Fruit fly (Drosophila melanogaster) whole organism, prepupa: ENCODE measurements around the gene CecA2.

ENCODE experiments used
- CG10631 ChIP-seq: fragments of 200-800 bp; sonication (Bioruptor generic); optimal IDR thresholded peaks from 2 replicates; lab custom pipeline; 2016; ENCODE audit warnings: missing biosample characterization, missing genetic modification characterization
- CG10669 ChIP-seq: fragments of 200-800 bp; sonication (Bioruptor generic); optimal IDR thresholded peaks from 3 replicates; lab custom pipeline; 2018; ENCODE audit warnings: missing biosample characterization, mild to moderate bottlenecking, missing genetic modification characterization, moderate library complexity
- CG11294 ChIP-seq: fragments of 200-800 bp; sonication (Bioruptor generic); IDR thresholded peaks from 2 replicates; pipeline ENCODE4 v1.3.6; 2022; ENCODE audit warnings: missing biosample characterization, missing genetic modification characterization
- CG15336 ChIP-seq: fragments of 200-800 bp; sonication (Bioruptor generic); IDR thresholded peaks from 2 replicates; pipeline ENCODE4 v1.3.6; 2022; ENCODE audit warnings: missing biosample characterization, missing genetic modification characterization
- CG1621 ChIP-seq: fragments of 200-800 bp; sonication (Bioruptor generic); optimal IDR thresholded peaks from 3 replicates; lab custom pipeline; 2018; ENCODE audit warnings: missing biosample characterization, mild to moderate bottlenecking, missing genetic modification characterization
- CG16779 ChIP-seq: fragments of 200-800 bp; sonication (Bioruptor generic); optimal IDR thresholded peaks from 3 replicates; lab custom pipeline; 2017; ENCODE audit warnings: missing biosample characterization, mild to moderate bottlenecking, missing genetic modification characterization
- CG32006 ChIP-seq: fragments of 200-800 bp; sonication (Bioruptor generic); optimal IDR thresholded peaks from 3 replicates; lab custom pipeline; 2017; ENCODE audit warnings: missing biosample characterization, mild to moderate bottlenecking, missing genetic modification characterization
- CG34406 ChIP-seq: fragments of 200-800 bp; sonication (Bioruptor generic); optimal IDR thresholded peaks from 3 replicates; lab custom pipeline; 2016; ENCODE audit warnings: missing biosample characterization, missing genetic modification characterization
- CG3919 ChIP-seq: fragments of 200-800 bp; sonication (Bioruptor generic); optimal IDR thresholded peaks from 3 replicates; lab custom pipeline; 2016; ENCODE audit warnings: missing biosample characterization, missing genetic modification characterization
- CG4318 ChIP-seq: fragments of 200-800 bp; sonication (Bioruptor generic); optimal IDR thresholded peaks from 3 replicates; lab custom pipeline; 2017; ENCODE audit warnings: missing biosample characterization, mild to moderate bottlenecking, missing genetic modification characterization
- CG6792 ChIP-seq: fragments of 200-800 bp; sonication (Bioruptor generic); optimal IDR thresholded peaks from 3 replicates; lab custom pipeline; 2016; ENCODE audit warnings: missing biosample characterization, missing genetic modification characterization
- CG6808 ChIP-seq: fragments of 200-800 bp; sonication (Bioruptor generic); optimal IDR thresholded peaks from 3 replicates; lab custom pipeline; 2017; ENCODE audit warnings: missing biosample characterization, missing genetic modification characterization, mild to moderate bottlenecking, moderate library complexity, missing genetic modification reagents
- CG6854 ChIP-seq: fragments of 200-800 bp; sonication (Bioruptor generic); optimal IDR thresholded peaks from 2 replicates; lab custom pipeline; 2017; ENCODE audit warnings: missing biosample characterization, mild to moderate bottlenecking, missing genetic modification characterization
- CG7368 ChIP-seq: fragments of 200-800 bp; sonication (Bioruptor generic); optimal IDR thresholded peaks from 3 replicates; lab custom pipeline; 2016; ENCODE audit warnings: missing biosample characterization, missing genetic modification characterization
- CG8319 ChIP-seq: fragments of 200-800 bp; sonication (Bioruptor generic); optimal IDR thresholded peaks from 3 replicates; lab custom pipeline; 2016; ENCODE audit warnings: missing biosample characterization, missing genetic modification characterization
- Eip78C ChIP-seq: fragments of 200-800 bp; sonication (Bioruptor generic); peaks from one replicate; lab custom pipeline; 2016; ENCODE audit warnings: missing biosample characterization, missing genetic modification characterization
- Ets21C ChIP-seq: fragments of 200-800 bp; sonication (Bioruptor generic); optimal IDR thresholded peaks from 3 replicates; lab custom pipeline; 2016; ENCODE audit warnings: missing biosample characterization, missing genetic modification characterization
- Ets96B ChIP-seq: fragments of 200-800 bp; optimal IDR thresholded peaks from 2 replicates; lab custom pipeline; 2019; ENCODE audit warnings: missing biosample characterization, mild to moderate bottlenecking, missing genetic modification characterization, moderate library complexity
- Gug ChIP-seq: fragments of 200-800 bp; sonication (Bioruptor generic); IDR thresholded peaks from 2 replicates; pipeline ENCODE4 v1.3.6; 2022; ENCODE audit warnings: missing biosample characterization, missing genetic modification characterization
- Hr38 ChIP-seq: sonication (Bioruptor generic); optimal IDR thresholded peaks from 2 replicates; lab custom pipeline; 2016; ENCODE audit warnings: missing biosample characterization, missing genetic modification characterization
- Hr4 ChIP-seq: fragments of 200-800 bp; sonication (Bioruptor generic); optimal IDR thresholded peaks from 3 replicates; lab custom pipeline; 2016; ENCODE audit warnings: missing biosample characterization, missing genetic modification characterization
- Met ChIP-seq: fragments of 200-800 bp; sonication (Bioruptor generic); optimal IDR thresholded peaks from 3 replicates; lab custom pipeline; 2016; ENCODE audit warnings: missing biosample characterization, missing genetic modification characterization
- OdsH ChIP-seq: fragments of 200-800 bp; sonication (Bioruptor generic); optimal IDR thresholded peaks from 3 replicates; lab custom pipeline; 2016; ENCODE audit warnings: missing biosample characterization, missing genetic modification characterization
- Sox102F ChIP-seq: fragments of 200-800 bp; sonication (Bioruptor generic); optimal IDR thresholded peaks from 2 replicates; lab custom pipeline; 2016; ENCODE audit warnings: missing biosample characterization, mild to moderate bottlenecking, missing genetic modification characterization
- Sox14 ChIP-seq: fragments of 200-800 bp; sonication (Bioruptor generic); optimal IDR thresholded peaks from 3 replicates; lab custom pipeline; 2016; ENCODE audit warnings: missing biosample characterization, missing genetic modification characterization
- Sox15 ChIP-seq: fragments of 200-800 bp; sonication (Bioruptor generic); optimal IDR thresholded peaks from 3 replicates; lab custom pipeline; 2016; ENCODE audit warnings: missing biosample characterization, missing genetic modification characterization
- acj6 ChIP-seq: fragments of 200-800 bp; sonication (Bioruptor generic); optimal IDR thresholded peaks from 3 replicates; lab custom pipeline; 2016; ENCODE audit warnings: missing biosample characterization, missing genetic modification characterization
- cyc ChIP-seq: fragments of 200-800 bp; sonication (Bioruptor generic); optimal IDR thresholded peaks from 3 replicates; lab custom pipeline; 2016; ENCODE audit warnings: missing biosample characterization, missing genetic modification characterization
- dac ChIP-seq: fragments of 200-800 bp; sonication (Bioruptor generic); optimal IDR thresholded peaks from 2 replicates; lab custom pipeline; 2017; ENCODE audit warnings: missing biosample characterization, mild to moderate bottlenecking, missing genetic modification characterization
- eg ChIP-seq: fragments of 200-800 bp; sonication (Bioruptor generic); IDR thresholded peaks from 3 replicates; pipeline ENCODE4 v1.3.6; 2022; ENCODE audit warnings: missing biosample characterization, missing genetic modification characterization
- esn ChIP-seq: fragments of 200-800 bp; sonication (Bioruptor generic); optimal IDR thresholded peaks from 2 replicates; lab custom pipeline; 2016; ENCODE audit warnings: missing biosample characterization, mild to moderate bottlenecking, missing genetic modification characterization, moderate library complexity
- fkh ChIP-seq: fragments of 200-800 bp; sonication (Bioruptor generic); optimal IDR thresholded peaks from 3 replicates; lab custom pipeline; 2017; ENCODE audit warnings: missing biosample characterization, mild to moderate bottlenecking, missing genetic modification characterization, moderate library complexity
- pdm3 ChIP-seq: fragments of 200-800 bp; sonication (Bioruptor generic); optimal IDR thresholded peaks from 3 replicates; lab custom pipeline; 2016; ENCODE audit warnings: missing biosample characterization, missing genetic modification characterization
- salr ChIP-seq, 2 experiments: fragments of 200-800 bp; sonication (Bioruptor generic); optimal IDR thresholded peaks; 3 replicates each; lab custom pipeline; 2016 to 2018; ENCODE audit warnings: missing biosample characterization in 2 of 2, missing genetic modification characterization in 2 of 2, mild to moderate bottlenecking in 1 of 2
- ss ChIP-seq, 2 experiments: fragments of 200-800 bp; sonication (Bioruptor generic); optimal IDR thresholded peaks; 2 replicates in 1 of 2; 3 replicates in 1 of 2; lab custom pipeline; 2017 to 2018; ENCODE audit warnings: mild to moderate bottlenecking in 2 of 2, missing biosample characterization in 2 of 2, missing genetic modification characterization in 2 of 2, moderate library complexity in 1 of 2
- svp ChIP-seq: fragments of 200-800 bp; sonication (Bioruptor generic); peaks from one replicate; lab custom pipeline; 2016; ENCODE audit warnings: missing biosample characterization, missing genetic modification characterization
- topi ChIP-seq: fragments of 200-800 bp; sonication (Bioruptor generic); optimal IDR thresholded peaks from 3 replicates; lab custom pipeline; 2016; ENCODE audit warnings: missing biosample characterization, missing genetic modification characterization

Gene CecA2

dm6 chr3R:30222236-30222635, 10.3 kb downstream of the CecA2 start:
- no peak for TF ChIP-seq eg
- TF ChIP-seq Ets96B (tag; lab: Kevin White, UChicago): no peak
- peak; percentile 57 for TF ChIP-seq svp (GFP tag; lab: Kevin White, UChicago)
- TF ChIP-seq Gug (GFP tag; lab: Robert Waterston, UW): no peak
- no peak for TF ChIP-seq OdsH (GFP tag; lab: Kevin White, UChicago)
- TF ChIP-seq fkh (GFP tag; lab: Kevin White, UChicago): no peak
- peak; percentile 56 for TF ChIP-seq Eip78C
- TF ChIP-seq topi (GFP tag; lab: Kevin White, UChicago): no peak

- TF ChIP-seq Hr4 (GFP tag; lab: Kevin White, UChicago): no peak
- TF ChIP-seq Sox14 (GFP tag; lab: Kevin White, UChicago): no peak
- no peak for TF ChIP-seq dac (GFP tag; lab: Kevin White, UChicago)
- no peak for TF ChIP-seq salr (GFP tag; optimal IDR thresholded peaks at IDR 0.05; lab: Kevin White, UChicago)
- TF ChIP-seq Met: no peak
- no peak for TF ChIP-seq CG6808 (GFP tag; lab: Kevin White, UChicago)
- TF ChIP-seq CG34406 (GFP tag; lab: Kevin White, UChicago): no peak
- no peak for TF ChIP-seq Sox15 (GFP tag; lab: Kevin White, UChicago)
- TF ChIP-seq CG32006 (GFP tag; lab: Kevin White, UChicago): no peak
- no peak for TF ChIP-seq CG16779
- no peak for TF ChIP-seq CG15336 (GFP tag; lab: Robert Waterston, UW)
- no peak for TF ChIP-seq topi (GFP tag; lab: Kevin White, UChicago)
- no peak for TF ChIP-seq svp (GFP tag; lab: Kevin White, UChicago)
- TF ChIP-seq CG6854 (GFP tag; lab: Kevin White, UChicago): no peak
Observed at dm6 chr3R:30224577-30224976, 12.6 kb downstream of the CecA2 start.

dm6 chr3R:30235253-30235652, 23.3 kb downstream of the CecA2 start:
- TF ChIP-seq OdsH (GFP tag; lab: Kevin White, UChicago) (no peak), Eip78C (no peak), CG8319 (GFP tag; lab: Kevin White, UChicago) (no peak), CG6792 (no peak), CG4318 (GFP tag; lab: Kevin White, UChicago) (no peak)

- no peak for TF ChIP-seq fkh (GFP tag; lab: Kevin White, UChicago)
- TF ChIP-seq topi (GFP tag; lab: Kevin White, UChicago): no peak
- no peak for TF ChIP-seq esn (GFP tag; lab: Kevin White, UChicago)
- no peak for TF ChIP-seq Hr38 (GFP tag; lab: Kevin White, UChicago)
- no peak for TF ChIP-seq Ets21C
- TF ChIP-seq Sox15 (GFP tag; lab: Kevin White, UChicago): no peak
- TF ChIP-seq Hr4 (GFP tag; lab: Kevin White, UChicago): no peak
- no peak for TF ChIP-seq acj6 (GFP tag; lab: Kevin White, UChicago)
- no peak for TF ChIP-seq CG10669
- TF ChIP-seq cyc (GFP tag; lab: Kevin White, UChicago): no peak
- no peak for TF ChIP-seq CG6792
- TF ChIP-seq CG11294 (GFP tag; lab: Robert Waterston, UW): no peak
- no peak for TF ChIP-seq CG10631 (GFP tag; lab: Kevin White, UChicago)
- no peak for TF ChIP-seq CG6854 (GFP tag; lab: Kevin White, UChicago)
- TF ChIP-seq CG8319 (GFP tag; lab: Kevin White, UChicago): no peak
- TF ChIP-seq Sox102F (GFP tag; lab: Kevin White, UChicago): no peak
- no peak for TF ChIP-seq svp (GFP tag; lab: Kevin White, UChicago)
- TF ChIP-seq CG1621 (tag; lab: Kevin White, UChicago): no peak
- TF ChIP-seq Eip78C: no peak
Observed at dm6 chr3R:30236994-30237393, 25.0 kb downstream of the CecA2 start.

- TF ChIP-seq ss (GFP tag; optimal IDR thresholded peaks at IDR 0.05; lab: Kevin White, UChicago): no peak
- no peak for TF ChIP-seq CG7368
- TF ChIP-seq Gug (GFP tag; lab: Robert Waterston, UW): no peak
- TF ChIP-seq pdm3: no peak
- no peak for TF ChIP-seq Met
- no peak for TF ChIP-seq svp (GFP tag; lab: Kevin White, UChicago)
- no peak for TF ChIP-seq CG34406 (GFP tag; lab: Kevin White, UChicago)
- no peak for TF ChIP-seq Hr38 (GFP tag; lab: Kevin White, UChicago)
- no peak for TF ChIP-seq CG3919 (GFP tag; lab: Kevin White, UChicago)
- no peak for TF ChIP-seq CG8319 (GFP tag; lab: Kevin White, UChicago)
Observed at dm6 chr3R:30237634-30238033, 25.7 kb downstream of the CecA2 start, which contains the start of gene CG43448. Gene CG43448, minus strand, starts transcription at chr3R:30237734.
